Fruit fly (Drosophila melanogaster) whole organism, prepupa: ENCODE measurements around the gene CG5986.

ENCODE experiments used
- CG10669 ChIP-seq: fragments of 200-800 bp; sonication (Bioruptor generic); optimal IDR thresholded peaks from 3 replicates; lab custom pipeline; 2018; ENCODE audit warnings: missing biosample characterization, mild to moderate bottlenecking, missing genetic modification characterization, moderate library complexity
- CG11762 ChIP-seq: fragments of 200-800 bp; sonication (Bioruptor generic); optimal IDR thresholded peaks from 3 replicates; lab custom pipeline; 2016; ENCODE audit warnings: missing biosample characterization, missing genetic modification characterization; ENCODE audit not compliant: insufficient read depth
- CG11902 ChIP-seq: fragments of 200-800 bp; sonication (Bioruptor generic); optimal IDR thresholded peaks from 3 replicates; lab custom pipeline; 2016; ENCODE audit warnings: missing biosample characterization, missing genetic modification characterization
- CG3032 ChIP-seq: fragments of 200-800 bp; optimal IDR thresholded peaks from 2 replicates; lab custom pipeline; 2019; ENCODE audit warnings: missing biosample characterization, mild to moderate bottlenecking, missing genetic modification characterization, moderate library complexity
- CG31627 ChIP-seq: fragments of 200-800 bp; sonication (Bioruptor generic); optimal IDR thresholded peaks from 3 replicates; lab custom pipeline; 2016; ENCODE audit warnings: missing biosample characterization, missing genetic modification characterization
- CG32006 ChIP-seq: fragments of 200-800 bp; sonication (Bioruptor generic); optimal IDR thresholded peaks from 3 replicates; lab custom pipeline; 2017; ENCODE audit warnings: missing biosample characterization, mild to moderate bottlenecking, missing genetic modification characterization
- CG34406 ChIP-seq: fragments of 200-800 bp; sonication (Bioruptor generic); optimal IDR thresholded peaks from 3 replicates; lab custom pipeline; 2016; ENCODE audit warnings: missing biosample characterization, missing genetic modification characterization
- CG4318 ChIP-seq: fragments of 200-800 bp; sonication (Bioruptor generic); optimal IDR thresholded peaks from 3 replicates; lab custom pipeline; 2017; ENCODE audit warnings: missing biosample characterization, mild to moderate bottlenecking, missing genetic modification characterization
- CG6163 ChIP-seq: fragments of 200-800 bp; sonication (Bioruptor generic); IDR thresholded peaks from 3 replicates; pipeline ENCODE4 v1.3.6; 2022; ENCODE audit warnings: missing biosample characterization, missing genetic modification characterization
- CG6276 ChIP-seq: fragments of 200-800 bp; sonication (Bioruptor generic); optimal IDR thresholded peaks from 2 replicates; lab custom pipeline; 2017; ENCODE audit warnings: missing biosample characterization, mild to moderate bottlenecking, missing genetic modification characterization
- CG6792 ChIP-seq: fragments of 200-800 bp; sonication (Bioruptor generic); optimal IDR thresholded peaks from 3 replicates; lab custom pipeline; 2016; ENCODE audit warnings: missing biosample characterization, missing genetic modification characterization
- CG6808 ChIP-seq: fragments of 200-800 bp; sonication (Bioruptor generic); optimal IDR thresholded peaks from 3 replicates; lab custom pipeline; 2017; ENCODE audit warnings: missing biosample characterization, missing genetic modification characterization, mild to moderate bottlenecking, moderate library complexity, missing genetic modification reagents
- CG7368 ChIP-seq: fragments of 200-800 bp; sonication (Bioruptor generic); optimal IDR thresholded peaks from 3 replicates; lab custom pipeline; 2016; ENCODE audit warnings: missing biosample characterization, missing genetic modification characterization
- CG8319 ChIP-seq: fragments of 200-800 bp; sonication (Bioruptor generic); optimal IDR thresholded peaks from 3 replicates; lab custom pipeline; 2016; ENCODE audit warnings: missing biosample characterization, missing genetic modification characterization
- CG8632 ChIP-seq: fragments of 200-800 bp; sonication (Bioruptor generic); optimal IDR thresholded peaks from 3 replicates; lab custom pipeline; 2016; ENCODE audit warnings: missing biosample characterization, missing genetic modification characterization
- CG9139 ChIP-seq: fragments of 200-800 bp; sonication (Bioruptor generic); optimal IDR thresholded peaks from 3 replicates; lab custom pipeline; 2017; ENCODE audit warnings: missing biosample characterization, mild to moderate bottlenecking, missing genetic modification characterization
- Eip75B ChIP-seq: fragments of 200-800 bp; sonication (Bioruptor generic); optimal IDR thresholded peaks from 3 replicates; lab custom pipeline; 2016; ENCODE audit warnings: missing biosample characterization, missing genetic modification characterization
- Eip93F ChIP-seq: fragments of 200-800 bp; sonication (Bioruptor generic); optimal IDR thresholded peaks from 2 replicates; lab custom pipeline; 2016; ENCODE audit warnings: missing biosample characterization, mild to moderate bottlenecking, missing genetic modification characterization
- Ets96B ChIP-seq: fragments of 200-800 bp; optimal IDR thresholded peaks from 2 replicates; lab custom pipeline; 2019; ENCODE audit warnings: missing biosample characterization, mild to moderate bottlenecking, missing genetic modification characterization, moderate library complexity
- Gug ChIP-seq: fragments of 200-800 bp; sonication (Bioruptor generic); IDR thresholded peaks from 2 replicates; pipeline ENCODE4 v1.3.6; 2022; ENCODE audit warnings: missing biosample characterization, missing genetic modification characterization
- Hr39 ChIP-seq: fragments of 200-800 bp; sonication (Bioruptor generic); optimal IDR thresholded peaks from 2 replicates; lab custom pipeline; 2016; ENCODE audit warnings: missing biosample characterization, missing genetic modification characterization
- Hr4 ChIP-seq: fragments of 200-800 bp; sonication (Bioruptor generic); optimal IDR thresholded peaks from 3 replicates; lab custom pipeline; 2016; ENCODE audit warnings: missing biosample characterization, missing genetic modification characterization
- Met ChIP-seq: fragments of 200-800 bp; sonication (Bioruptor generic); optimal IDR thresholded peaks from 3 replicates; lab custom pipeline; 2016; ENCODE audit warnings: missing biosample characterization, missing genetic modification characterization
- OdsH ChIP-seq: fragments of 200-800 bp; sonication (Bioruptor generic); optimal IDR thresholded peaks from 3 replicates; lab custom pipeline; 2016; ENCODE audit warnings: missing biosample characterization, missing genetic modification characterization
- Smox ChIP-seq: fragments of 200-800 bp; sonication (Bioruptor generic); optimal IDR thresholded peaks from 3 replicates; lab custom pipeline; 2016; ENCODE audit warnings: missing biosample characterization, missing genetic modification characterization
- Sox14 ChIP-seq: fragments of 200-800 bp; sonication (Bioruptor generic); optimal IDR thresholded peaks from 3 replicates; lab custom pipeline; 2016; ENCODE audit warnings: missing biosample characterization, missing genetic modification characterization
- Sox15 ChIP-seq: fragments of 200-800 bp; sonication (Bioruptor generic); optimal IDR thresholded peaks from 3 replicates; lab custom pipeline; 2016; ENCODE audit warnings: missing biosample characterization, missing genetic modification characterization
- achi ChIP-seq: fragments of 200-800 bp; sonication (Bioruptor generic); optimal IDR thresholded peaks from 3 replicates; lab custom pipeline; 2016; ENCODE audit warnings: missing biosample characterization, missing genetic modification characterization
- cyc ChIP-seq: fragments of 200-800 bp; sonication (Bioruptor generic); optimal IDR thresholded peaks from 3 replicates; lab custom pipeline; 2016; ENCODE audit warnings: missing biosample characterization, missing genetic modification characterization
- eg ChIP-seq: fragments of 200-800 bp; sonication (Bioruptor generic); IDR thresholded peaks from 3 replicates; pipeline ENCODE4 v1.3.6; 2022; ENCODE audit warnings: missing biosample characterization, missing genetic modification characterization
- esn ChIP-seq: fragments of 200-800 bp; sonication (Bioruptor generic); optimal IDR thresholded peaks from 2 replicates; lab custom pipeline; 2016; ENCODE audit warnings: missing biosample characterization, mild to moderate bottlenecking, missing genetic modification characterization, moderate library complexity
- fd59A ChIP-seq: fragments of 200-800 bp; sonication (Bioruptor generic); optimal IDR thresholded peaks from 2 replicates; lab custom pipeline; 2017; ENCODE audit warnings: missing biosample characterization, mild to moderate bottlenecking, missing genetic modification characterization, missing genetic modification reagents
- fkh ChIP-seq: fragments of 200-800 bp; sonication (Bioruptor generic); optimal IDR thresholded peaks from 3 replicates; lab custom pipeline; 2017; ENCODE audit warnings: missing biosample characterization, mild to moderate bottlenecking, missing genetic modification characterization, moderate library complexity
- lz ChIP-seq: fragments of 200-800 bp; sonication (Bioruptor generic); optimal IDR thresholded peaks from 3 replicates; lab custom pipeline; 2016; ENCODE audit warnings: missing biosample characterization, missing genetic modification characterization
- net ChIP-seq: fragments of 200-800 bp; sonication (Bioruptor generic); optimal IDR thresholded peaks from 3 replicates; lab custom pipeline; 2016; ENCODE audit warnings: missing biosample characterization, missing genetic modification characterization
- spab ChIP-seq: fragments of 200-800 bp; sonication (Bioruptor generic); optimal IDR thresholded peaks from 2 replicates; lab custom pipeline; 2017; ENCODE audit warnings: missing biosample characterization, mild to moderate bottlenecking, missing genetic modification characterization, missing genetic modification reagents
- vri ChIP-seq: fragments of 200-800 bp; sonication (Bioruptor generic); optimal IDR thresholded peaks from 3 replicates; lab custom pipeline; 2016; ENCODE audit warnings: missing biosample characterization, mild to moderate bottlenecking, missing genetic modification characterization

CG5986 gene

dm6 chr3R:24031019-24031824 is 16.4 kb upstream of the CG5986 start (continued):
- peak; percentile 3 for TF ChIP-seq CG11762 (GFP tag; lab: Kevin White, UChicago)
- no peak for TF ChIP-seq Eip93F
- TF ChIP-seq CG6163 (GFP tag; lab: Robert Waterston, UW) = no peak; the same call in 2 of the 3 replicates
- TF ChIP-seq Sox15 = no peak
- TF ChIP-seq CG6808 (GFP tag; lab: Kevin White, UChicago) = peak; percentile 32
- no peak for TF ChIP-seq OdsH (GFP tag; lab: Kevin White, UChicago)
- no peak for TF ChIP-seq CG7368 (GFP tag; lab: Kevin White, UChicago)
- TF ChIP-seq CG32006 (GFP tag; lab: Kevin White, UChicago) = peak; percentile 34
- TF ChIP-seq Ets96B = peak; percentile 22
- TF ChIP-seq CG6792 (GFP tag; lab: Kevin White, UChicago) = peak; percentile 29
- peak; percentile 18 for TF ChIP-seq CG9139 (GFP tag; lab: Kevin White, UChicago)
- peak; percentile 11 for TF ChIP-seq CG11902 (GFP tag; lab: Kevin White, UChicago)
- peak; percentile 18 for TF ChIP-seq CG10669 (GFP tag; lab: Kevin White, UChicago)
- TF ChIP-seq net (GFP tag; lab: Kevin White, UChicago) = peak; percentile 64
- TF ChIP-seq vri (GFP tag; lab: Kevin White, UChicago) = peak; percentile 56
- no peak for TF ChIP-seq fd59A (GFP tag; lab: Kevin White, UChicago)
- TF ChIP-seq CG8319 (GFP tag; lab: Kevin White, UChicago) = no peak
- TF ChIP-seq spab (GFP tag; lab: Kevin White, UChicago) = peak; percentile 5
- TF ChIP-seq Eip75B (GFP tag; lab: Kevin White, UChicago) = peak; percentile 53

dm6 chr3R:24031825-24032523 is 15.6 kb upstream of the CG5986 start, which contains the start of the genes KrT95D and Mettl3:
Gene KrT95D (minus strand): TSS chr3R:24031827.
Gene Mettl3 (plus strand): TSS chr3R:24032157.
- peak; percentile 1 for TF ChIP-seq CG3032 (tag; lab: Kevin White, UChicago)
- no peak for TF ChIP-seq CG6808 (GFP tag; lab: Kevin White, UChicago)
- peak; percentile 49 for TF ChIP-seq Met (GFP tag; lab: Kevin White, UChicago)
- TF ChIP-seq Sox14 = peak; percentile 87
- no peak for TF ChIP-seq Gug (GFP tag; lab: Robert Waterston, UW)
- TF ChIP-seq Smox = peak; percentile 1
- TF ChIP-seq cyc (GFP tag; lab: Kevin White, UChicago) = peak; percentile 3
- peak; percentile 98 for TF ChIP-seq fkh (GFP tag; lab: Kevin White, UChicago)
- peak; percentile 30 for TF ChIP-seq CG31627 (GFP tag; lab: Kevin White, UChicago)
- TF ChIP-seq Eip75B (GFP tag; lab: Kevin White, UChicago) = no peak
- TF ChIP-seq Hr39 = peak; percentile 11
- TF ChIP-seq CG6276 (GFP tag; lab: Kevin White, UChicago) = no peak
- TF ChIP-seq achi (GFP tag; lab: Kevin White, UChicago) = no peak
- peak; percentile 9 for TF ChIP-seq Hr4 (GFP tag; lab: Kevin White, UChicago)
- no peak for TF ChIP-seq CG4318 (GFP tag; lab: Kevin White, UChicago)
- TF ChIP-seq eg (GFP tag; lab: Robert Waterston, UW) = no peak
- TF ChIP-seq lz (GFP tag; lab: Kevin White, UChicago) = peak; percentile 2
- no peak for TF ChIP-seq CG34406
- no peak for TF ChIP-seq CG8632 (GFP tag; lab: Kevin White, UChicago)
- no peak for TF ChIP-seq esn (GFP tag; lab: Kevin White, UChicago)
- TF ChIP-seq spab (GFP tag; lab: Kevin White, UChicago) = no peak
- TF ChIP-seq CG8319 (GFP tag; lab: Kevin White, UChicago) = no peak
